Fruit fly (Drosophila melanogaster) whole organism, prepupa: ENCODE data around the gene CG3397.

Experiments used
- Blimp-1 ChIP-seq: fragments of 200-800 bp; sonication (Bioruptor generic); optimal IDR thresholded peaks from 3 replicates; lab custom pipeline; 2017; ENCODE audit warnings: missing biosample characterization, missing genetic modification characterization, mild to moderate bottlenecking, moderate library complexity, missing genetic modification reagents
- CG10631 ChIP-seq: fragments of 200-800 bp; sonication (Bioruptor generic); optimal IDR thresholded peaks from 2 replicates; lab custom pipeline; 2016; ENCODE audit warnings: missing biosample characterization, missing genetic modification characterization
- CG10669 ChIP-seq: fragments of 200-800 bp; sonication (Bioruptor generic); optimal IDR thresholded peaks from 3 replicates; lab custom pipeline; 2018; ENCODE audit warnings: missing biosample characterization, mild to moderate bottlenecking, missing genetic modification characterization, moderate library complexity
- CG11294 ChIP-seq: fragments of 200-800 bp; sonication (Bioruptor generic); IDR thresholded peaks from 2 replicates; pipeline ENCODE4 v1.3.6; 2022; ENCODE audit warnings: missing biosample characterization, missing genetic modification characterization
- CG11902 ChIP-seq: fragments of 200-800 bp; sonication (Bioruptor generic); optimal IDR thresholded peaks from 3 replicates; lab custom pipeline; 2016; ENCODE audit warnings: missing biosample characterization, missing genetic modification characterization
- CG1621 ChIP-seq: fragments of 200-800 bp; sonication (Bioruptor generic); optimal IDR thresholded peaks from 3 replicates; lab custom pipeline; 2018; ENCODE audit warnings: missing biosample characterization, mild to moderate bottlenecking, missing genetic modification characterization
- CG16779 ChIP-seq: fragments of 200-800 bp; sonication (Bioruptor generic); optimal IDR thresholded peaks from 3 replicates; lab custom pipeline; 2017; ENCODE audit warnings: missing biosample characterization, mild to moderate bottlenecking, missing genetic modification characterization
- CG3032 ChIP-seq: fragments of 200-800 bp; optimal IDR thresholded peaks from 2 replicates; lab custom pipeline; 2019; ENCODE audit warnings: missing biosample characterization, mild to moderate bottlenecking, missing genetic modification characterization, moderate library complexity
- CG6276 ChIP-seq: fragments of 200-800 bp; sonication (Bioruptor generic); optimal IDR thresholded peaks from 2 replicates; lab custom pipeline; 2017; ENCODE audit warnings: missing biosample characterization, mild to moderate bottlenecking, missing genetic modification characterization
- CG6808 ChIP-seq: fragments of 200-800 bp; sonication (Bioruptor generic); optimal IDR thresholded peaks from 3 replicates; lab custom pipeline; 2017; ENCODE audit warnings: missing biosample characterization, missing genetic modification characterization, mild to moderate bottlenecking, moderate library complexity, missing genetic modification reagents
- CG6854 ChIP-seq: fragments of 200-800 bp; sonication (Bioruptor generic); optimal IDR thresholded peaks from 2 replicates; lab custom pipeline; 2017; ENCODE audit warnings: missing biosample characterization, mild to moderate bottlenecking, missing genetic modification characterization
- CG7368 ChIP-seq: fragments of 200-800 bp; sonication (Bioruptor generic); optimal IDR thresholded peaks from 3 replicates; lab custom pipeline; 2016; ENCODE audit warnings: missing biosample characterization, missing genetic modification characterization
- CG8119 ChIP-seq: fragments of 200-800 bp; sonication (Bioruptor generic); IDR thresholded peaks from 3 replicates; pipeline ENCODE4 v1.3.6; 2022; ENCODE audit warnings: missing biosample characterization, missing genetic modification characterization
- CG8319 ChIP-seq: fragments of 200-800 bp; sonication (Bioruptor generic); optimal IDR thresholded peaks from 3 replicates; lab custom pipeline; 2016; ENCODE audit warnings: missing biosample characterization, missing genetic modification characterization
- CG9139 ChIP-seq: fragments of 200-800 bp; sonication (Bioruptor generic); optimal IDR thresholded peaks from 3 replicates; lab custom pipeline; 2017; ENCODE audit warnings: missing biosample characterization, mild to moderate bottlenecking, missing genetic modification characterization
- Eip78C ChIP-seq: fragments of 200-800 bp; sonication (Bioruptor generic); peaks from one replicate; lab custom pipeline; 2016; ENCODE audit warnings: missing biosample characterization, missing genetic modification characterization
- Ets21C ChIP-seq: fragments of 200-800 bp; sonication (Bioruptor generic); optimal IDR thresholded peaks from 3 replicates; lab custom pipeline; 2016; ENCODE audit warnings: missing biosample characterization, missing genetic modification characterization
- Ets96B ChIP-seq: fragments of 200-800 bp; optimal IDR thresholded peaks from 2 replicates; lab custom pipeline; 2019; ENCODE audit warnings: missing biosample characterization, mild to moderate bottlenecking, missing genetic modification characterization, moderate library complexity
- Hr38 ChIP-seq: sonication (Bioruptor generic); optimal IDR thresholded peaks from 2 replicates; lab custom pipeline; 2016; ENCODE audit warnings: missing biosample characterization, missing genetic modification characterization
- Hr39 ChIP-seq: fragments of 200-800 bp; sonication (Bioruptor generic); optimal IDR thresholded peaks from 2 replicates; lab custom pipeline; 2016; ENCODE audit warnings: missing biosample characterization, missing genetic modification characterization
- Hr4 ChIP-seq: fragments of 200-800 bp; sonication (Bioruptor generic); optimal IDR thresholded peaks from 3 replicates; lab custom pipeline; 2016; ENCODE audit warnings: missing biosample characterization, missing genetic modification characterization
- Lpt ChIP-seq: fragments of 200-800 bp; sonication (Bioruptor generic); optimal IDR thresholded peaks from 3 replicates; lab custom pipeline; 2016; ENCODE audit warnings: missing biosample characterization, missing genetic modification characterization
- Met ChIP-seq: fragments of 200-800 bp; sonication (Bioruptor generic); optimal IDR thresholded peaks from 3 replicates; lab custom pipeline; 2016; ENCODE audit warnings: missing biosample characterization, missing genetic modification characterization
- Smox ChIP-seq: fragments of 200-800 bp; sonication (Bioruptor generic); optimal IDR thresholded peaks from 3 replicates; lab custom pipeline; 2016; ENCODE audit warnings: missing biosample characterization, missing genetic modification characterization
- Sox102F ChIP-seq: fragments of 200-800 bp; sonication (Bioruptor generic); optimal IDR thresholded peaks from 2 replicates; lab custom pipeline; 2016; ENCODE audit warnings: missing biosample characterization, mild to moderate bottlenecking, missing genetic modification characterization
- Sox14 ChIP-seq: fragments of 200-800 bp; sonication (Bioruptor generic); optimal IDR thresholded peaks from 3 replicates; lab custom pipeline; 2016; ENCODE audit warnings: missing biosample characterization, missing genetic modification characterization
- Sox15 ChIP-seq: fragments of 200-800 bp; sonication (Bioruptor generic); optimal IDR thresholded peaks from 3 replicates; lab custom pipeline; 2016; ENCODE audit warnings: missing biosample characterization, missing genetic modification characterization
- achi ChIP-seq: fragments of 200-800 bp; sonication (Bioruptor generic); optimal IDR thresholded peaks from 3 replicates; lab custom pipeline; 2016; ENCODE audit warnings: missing biosample characterization, missing genetic modification characterization
- acj6 ChIP-seq: fragments of 200-800 bp; sonication (Bioruptor generic); optimal IDR thresholded peaks from 3 replicates; lab custom pipeline; 2016; ENCODE audit warnings: missing biosample characterization, missing genetic modification characterization
- cyc ChIP-seq: fragments of 200-800 bp; sonication (Bioruptor generic); optimal IDR thresholded peaks from 3 replicates; lab custom pipeline; 2016; ENCODE audit warnings: missing biosample characterization, missing genetic modification characterization
- dac ChIP-seq: fragments of 200-800 bp; sonication (Bioruptor generic); optimal IDR thresholded peaks from 2 replicates; lab custom pipeline; 2017; ENCODE audit warnings: missing biosample characterization, mild to moderate bottlenecking, missing genetic modification characterization
- dsx ChIP-seq: fragments of 200-800 bp; optimal IDR thresholded peaks from 3 replicates; lab custom pipeline; 2019; ENCODE audit warnings: missing biosample characterization, mild to moderate bottlenecking, missing genetic modification characterization, moderate library complexity; ENCODE audit not compliant: poor library complexity, severe bottlenecking
- eg ChIP-seq: fragments of 200-800 bp; sonication (Bioruptor generic); IDR thresholded peaks from 3 replicates; pipeline ENCODE4 v1.3.6; 2022; ENCODE audit warnings: missing biosample characterization, missing genetic modification characterization
- esn ChIP-seq: fragments of 200-800 bp; sonication (Bioruptor generic); optimal IDR thresholded peaks from 2 replicates; lab custom pipeline; 2016; ENCODE audit warnings: missing biosample characterization, mild to moderate bottlenecking, missing genetic modification characterization, moderate library complexity
- fd59A ChIP-seq: fragments of 200-800 bp; sonication (Bioruptor generic); optimal IDR thresholded peaks from 2 replicates; lab custom pipeline; 2017; ENCODE audit warnings: missing biosample characterization, mild to moderate bottlenecking, missing genetic modification characterization, missing genetic modification reagents
- fd85E ChIP-seq: fragments of 200-800 bp; sonication (Bioruptor generic); optimal IDR thresholded peaks from 3 replicates; lab custom pipeline; 2016; ENCODE audit warnings: missing biosample characterization, missing genetic modification characterization
- fkh ChIP-seq: fragments of 200-800 bp; sonication (Bioruptor generic); optimal IDR thresholded peaks from 3 replicates; lab custom pipeline; 2017; ENCODE audit warnings: missing biosample characterization, mild to moderate bottlenecking, missing genetic modification characterization, moderate library complexity
- net ChIP-seq: fragments of 200-800 bp; sonication (Bioruptor generic); optimal IDR thresholded peaks from 3 replicates; lab custom pipeline; 2016; ENCODE audit warnings: missing biosample characterization, missing genetic modification characterization
- salr ChIP-seq, 2 experiments: fragments of 200-800 bp; sonication (Bioruptor generic); optimal IDR thresholded peaks; 3 replicates each; lab custom pipeline; 2016 to 2018; ENCODE audit warnings: missing biosample characterization in 2 of 2, missing genetic modification characterization in 2 of 2, mild to moderate bottlenecking in 1 of 2
- spab ChIP-seq: fragments of 200-800 bp; sonication (Bioruptor generic); optimal IDR thresholded peaks from 2 replicates; lab custom pipeline; 2017; ENCODE audit warnings: missing biosample characterization, mild to moderate bottlenecking, missing genetic modification characterization, missing genetic modification reagents
- ss ChIP-seq, 2 experiments: fragments of 200-800 bp; sonication (Bioruptor generic); optimal IDR thresholded peaks; 2 replicates in 1 of 2; 3 replicates in 1 of 2; lab custom pipeline; 2017 to 2018; ENCODE audit warnings: mild to moderate bottlenecking in 2 of 2, missing biosample characterization in 2 of 2, missing genetic modification characterization in 2 of 2, moderate library complexity in 1 of 2
- svp ChIP-seq: fragments of 200-800 bp; sonication (Bioruptor generic); peaks from one replicate; lab custom pipeline; 2016; ENCODE audit warnings: missing biosample characterization, missing genetic modification characterization
- topi ChIP-seq: fragments of 200-800 bp; sonication (Bioruptor generic); optimal IDR thresholded peaks from 3 replicates; lab custom pipeline; 2016; ENCODE audit warnings: missing biosample characterization, missing genetic modification characterization
- vri ChIP-seq: fragments of 200-800 bp; sonication (Bioruptor generic); optimal IDR thresholded peaks from 3 replicates; lab custom pipeline; 2016; ENCODE audit warnings: missing biosample characterization, mild to moderate bottlenecking, missing genetic modification characterization

The CG3397 gene

dm6 chr3R:11979879-11980571 lies 4.3 kb downstream of the CG3397 start, which contains the start of gene CG18547 (continued):
- TF ChIP-seq CG10631 (GFP tag; lab: Kevin White, UChicago): peak; percentile 41
- no peak for TF ChIP-seq CG9139 (GFP tag; lab: Kevin White, UChicago)
- peak; percentile 14 for TF ChIP-seq net (GFP tag; lab: Kevin White, UChicago)
- TF ChIP-seq fkh (GFP tag; lab: Kevin White, UChicago): no peak
- peak; percentile 49 for TF ChIP-seq cyc (GFP tag; lab: Kevin White, UChicago)
- no peak for TF ChIP-seq dac (GFP tag; lab: Kevin White, UChicago)
- peak; percentile 32 for TF ChIP-seq CG7368
- peak; percentile 64 for TF ChIP-seq Sox102F
- no peak for TF ChIP-seq Blimp-1 (GFP tag; lab: Kevin White, UChicago)
- TF ChIP-seq CG11902 (GFP tag; lab: Kevin White, UChicago): no peak
- peak; percentile 50 for TF ChIP-seq Sox14 (GFP tag; lab: Kevin White, UChicago)
- TF ChIP-seq CG8319: no peak
- peak; percentile 40 for TF ChIP-seq CG3032 (tag; lab: Kevin White, UChicago)
- TF ChIP-seq topi: peak; percentile 54
- peak; percentile 82 for TF ChIP-seq svp (GFP tag; lab: Kevin White, UChicago)
- no peak for TF ChIP-seq CG11294 (GFP tag; lab: Robert Waterston, UW)
- TF ChIP-seq, all 60 proteins: peak for 41

- TF ChIP-seq fd59A (GFP tag; lab: Kevin White, UChicago) (no peak), Blimp-1 (GFP tag; lab: Kevin White, UChicago) (no peak), CG9139 (GFP tag; lab: Kevin White, UChicago) (no peak), svp (GFP tag; lab: Kevin White, UChicago) (peak; percentile 92), vri (GFP tag; lab: Kevin White, UChicago) (peak; percentile 5)
Measured at dm6 chr3R:11978278-11978677, 6.1 kb downstream of the CG3397 start.

dm6 chr3R:11977336-11977678 lies 7.0 kb downstream of the CG3397 start:
- TF ChIP-seq esn (GFP tag; lab: Kevin White, UChicago): peak; percentile 34
- TF ChIP-seq CG10669: peak; percentile 17
- TF ChIP-seq dac (GFP tag; lab: Kevin White, UChicago): no peak
- TF ChIP-seq Hr4: peak; percentile 41
- no peak for TF ChIP-seq vri (GFP tag; lab: Kevin White, UChicago)
- TF ChIP-seq CG6854 (GFP tag; lab: Kevin White, UChicago): no peak
- no peak for TF ChIP-seq dsx
- TF ChIP-seq Smox (GFP tag; lab: Kevin White, UChicago): no peak
- no peak for TF ChIP-seq CG7368
- TF ChIP-seq fkh (GFP tag; lab: Kevin White, UChicago): no peak
- TF ChIP-seq fd59A (GFP tag; lab: Kevin White, UChicago): no peak
- TF ChIP-seq CG6276 (GFP tag; lab: Kevin White, UChicago): peak; percentile 50
- peak; percentile 27 for TF ChIP-seq Ets96B (tag; lab: Kevin White, UChicago)
- TF ChIP-seq CG16779 (tag; lab: Kevin White, UChicago): peak; percentile 4
- no peak for TF ChIP-seq CG1621 (tag; lab: Kevin White, UChicago)
- no peak for TF ChIP-seq Met (GFP tag; lab: Kevin White, UChicago)
- TF ChIP-seq CG8119 (GFP tag; lab: Robert Waterston, UW): peak; percentile 63; the same call in 2 of the 3 replicates
- TF ChIP-seq salr (GFP tag; optimal IDR thresholded peaks at IDR 0.05; lab: Kevin White, UChicago): peak in 1 of 2 experiments; percentile 18
- no peak for TF ChIP-seq net (GFP tag; lab: Kevin White, UChicago)
- no peak for TF ChIP-seq eg (GFP tag; lab: Robert Waterston, UW)
- peak; percentile 75 for TF ChIP-seq svp (GFP tag; lab: Kevin White, UChicago)
- no peak for TF ChIP-seq topi
- peak; percentile 43 for TF ChIP-seq Eip78C
- no peak for TF ChIP-seq CG11294 (GFP tag; lab: Robert Waterston, UW)
- no peak for TF ChIP-seq spab (GFP tag; lab: Kevin White, UChicago)
- TF ChIP-seq Blimp-1 (GFP tag; lab: Kevin White, UChicago): no peak
- TF ChIP-seq Sox15: no peak
- TF ChIP-seq Sox102F: no peak
- TF ChIP-seq CG9139 (GFP tag; lab: Kevin White, UChicago): no peak
- peak; percentile 38 for TF ChIP-seq achi
- no peak for TF ChIP-seq fd85E (GFP tag; lab: Kevin White, UChicago)
- no peak for TF ChIP-seq CG6808
- no peak for TF ChIP-seq Sox14 (GFP tag; lab: Kevin White, UChicago)
- no peak for TF ChIP-seq Hr39
- no peak for TF ChIP-seq Hr38
- TF ChIP-seq Lpt (GFP tag; lab: Kevin White, UChicago): no peak
- no peak for TF ChIP-seq ss (GFP tag; optimal IDR thresholded peaks at IDR 0.05; lab: Kevin White, UChicago)
- no peak for TF ChIP-seq CG3032 (tag; lab: Kevin White, UChicago)
- no peak for TF ChIP-seq Ets21C
- peak; percentile 27 for TF ChIP-seq acj6 (GFP tag; lab: Kevin White, UChicago)
